Worm (Caenorhabditis elegans) whole organism, L3 larva: ENCODE measurements around the gene Y17G9A.3.

Source experiments
- aly-2 ChIP-seq: fragments of 150-350 bp; optimal IDR thresholded peaks from 2 replicates; lab custom pipeline; 2014; ENCODE audit warnings: missing biosample characterization, missing genetic modification characterization
- elt-3 ChIP-seq, 3 experiments: fragments of 150-350 bp in 1 of 3; sonication (generic microtip) in 2 of 3; optimal IDR thresholded peaks; 2 replicates in 2 of 3; 4 replicates in 1 of 3; lab custom pipeline; 2014 to 2017; ENCODE audit warnings: missing biosample characterization in 3 of 3, missing genetic modification characterization in 3 of 3
- mdl-1 ChIP-seq: fragments of 150-350 bp; optimal IDR thresholded peaks from 2 replicates; lab custom pipeline; 2014; ENCODE audit warnings: missing biosample characterization, missing genetic modification characterization
- nhr-237 ChIP-seq: fragments of 150-350 bp; optimal IDR thresholded peaks from 2 replicates; lab custom pipeline; 2014; ENCODE audit warnings: missing biosample characterization, missing genetic modification characterization
- nhr-76 ChIP-seq: fragments of 150-350 bp; sonication (generic microtip); optimal IDR thresholded peaks from 5 replicates; lab custom pipeline; 2014; ENCODE audit warnings: missing biosample characterization, missing genetic modification characterization
- pha-4 ChIP-seq: fragments of 150-350 bp; optimal IDR thresholded peaks from 2 replicates; lab custom pipeline; 2014; ENCODE audit warnings: missing biosample characterization, missing genetic modification reagents, missing genetic modification characterization
- sea-2 ChIP-seq: fragments of 150-350 bp; sonication (generic microtip); optimal IDR thresholded peaks from 4 replicates; lab custom pipeline; 2014; ENCODE audit warnings: missing biosample characterization, missing genetic modification reagents, missing genetic modification characterization
- unc-39 ChIP-seq: sonication (generic microtip); optimal IDR thresholded peaks from 4 replicates; lab custom pipeline; 2017; ENCODE audit warnings: missing biosample characterization, missing genetic modification characterization

- TF ChIP-seq mdl-1 (no peak), nhr-237 (tag; lab: Kevin White, UChicago) (no peak), aly-2 (tag; lab: Kevin White, UChicago) (no peak), pha-4 (tag; lab: Kevin White, UChicago) (no peak), elt-3 (tag; optimal IDR thresholded peaks at IDR 0.05; lab: Kevin White, UChicago) (no peak), unc-39 (no peak), nhr-76 (tag; lab: Kevin White, UChicago) (no peak), sea-2 (GFP tag; lab: Kevin White, UChicago) (no peak)
Measured at ce11 chrIV:4885435-4885834, 27.0 kb upstream of the Y17G9A.3 start.
